Worm (Caenorhabditis elegans): ENCODE data around the gene zyg-9.

ce11 chrII:8441519-8441918 lies 16.1 kb upstream of the zyg-9 start:
- TF ChIP-seq ztf-23 (GFP tag; IDR thresholded peaks at IDR 0.05) (no peak), klf-2 (GFP tag; conservative IDR thresholded peaks at IDR 0.05) (no peak), tab-1 (GFP tag; IDR thresholded peaks at IDR 0.05) (no peak), cog-1 (tag; optimal IDR thresholded peaks at IDR 0.05) (no peak), ref-1 (GFP tag; conservative IDR thresholded peaks at IDR 0.05) (no peak)
